Worm (Caenorhabditis elegans): Measurements from ENCODE around the gene nhr-253.

- TF ChIP-seq pha-4 (tag; optimal IDR thresholded peaks at IDR 0.05) (no peak), unc-62 (GFP tag; optimal IDR thresholded peaks at IDR 0.05) (no peak), nhr-237 (tag; optimal IDR thresholded peaks at IDR 0.05) (no peak), M03D4.4 (tag; optimal IDR thresholded peaks at IDR 0.05) (no peak), lsy-2 (tag; optimal IDR thresholded peaks at IDR 0.05) (no peak), sptf-1 (tag; optimal IDR thresholded peaks at IDR 0.05) (no peak), nhr-28 (tag; optimal IDR thresholded peaks at IDR 0.05) (no peak), snpc-4 (tag; optimal IDR thresholded peaks at IDR 0.05) (no peak), bed-3 (GFP tag; optimal IDR thresholded peaks at IDR 0.05) (no peak), elt-3 (tag; optimal IDR thresholded peaks at IDR 0.05) (no peak), elt-1 (tag; optimal IDR thresholded peaks at IDR 0.05; ENCODE audit: borderline replicate concordance, insufficient read depth) (no peak), nhr-12 (tag; optimal IDR thresholded peaks at IDR 0.05) (no peak), mep-1 (tag; optimal IDR thresholded peaks at IDR 0.05) (no peak), tbx-8 (GFP tag; optimal IDR thresholded peaks at IDR 0.05) (no peak)
Observed at ce11 chrV:446988-447387, 50.6 kb downstream of the nhr-253 start.
